Worm (Caenorhabditis elegans) whole organism, L2 larva: Measurements from ENCODE around the gene srh-8.

Source experiments
- ZK546.5 ChIP-seq: sonication (generic microtip); optimal IDR thresholded peaks from 2 replicates; lab custom pipeline; 2017; ENCODE audit warnings: missing biosample characterization, missing genetic modification characterization
- ceh-82 ChIP-seq: fragments of 150-350 bp; optimal IDR thresholded peaks from 2 replicates; lab custom pipeline; 2014; ENCODE audit warnings: missing biosample characterization, missing genetic modification characterization
- egl-27 ChIP-seq: sonication (generic microtip); optimal IDR thresholded peaks from 3 replicates; lab custom pipeline; 2017; ENCODE audit warnings: missing biosample characterization, missing genetic modification reagents, missing genetic modification characterization
- mab-5 ChIP-seq: fragments of 150-350 bp; optimal IDR thresholded peaks from 2 replicates; lab custom pipeline; 2014; ENCODE audit warnings: missing biosample characterization, missing genetic modification characterization
- mbf-1 ChIP-seq: sonication (generic microtip); optimal IDR thresholded peaks from 2 replicates; lab custom pipeline; 2017; ENCODE audit warnings: missing biosample characterization, missing genetic modification characterization
- nhr-10 ChIP-seq: sonication (generic microtip); optimal IDR thresholded peaks from 2 replicates; lab custom pipeline; 2017; ENCODE audit warnings: missing biosample characterization, missing genetic modification characterization
- nhr-11 ChIP-seq: fragments of 150-350 bp; optimal IDR thresholded peaks from 2 replicates; lab custom pipeline; 2014; ENCODE audit warnings: missing biosample characterization, missing genetic modification characterization
- nhr-23 ChIP-seq: fragments of 150-350 bp; optimal IDR thresholded peaks from 2 replicates; lab custom pipeline; 2014; ENCODE audit warnings: missing biosample characterization, missing genetic modification reagents, missing genetic modification characterization
- skn-1 ChIP-seq: sonication (generic microtip); optimal IDR thresholded peaks from 2 replicates; lab custom pipeline; 2017; ENCODE audit warnings: missing biosample characterization, missing genetic modification characterization

- TF ChIP-seq mbf-1 (tag; lab: Kevin White, UChicago), result no peak
- no peak for TF ChIP-seq ZK546.5 (tag; lab: Kevin White, UChicago)
- TF ChIP-seq egl-27 (tag; lab: Kevin White, UChicago), result no peak
- TF ChIP-seq ceh-82, result no peak
- no peak for TF ChIP-seq mab-5
- no peak for TF ChIP-seq nhr-10
- TF ChIP-seq nhr-11 (tag; lab: Kevin White, UChicago), result no peak
- TF ChIP-seq skn-1 (tag; lab: Kevin White, UChicago), result no peak
- no peak for TF ChIP-seq nhr-23 (tag; lab: Kevin White, UChicago)
Observed at ce11 chrV:4046122-4046521, 40.8 kb downstream of the srh-8 start, which contains the start of gene phat-7.
